Fruit fly (Drosophila melanogaster) whole organism, adult: Measurements from ENCODE around the gene sage.

Experiments
- CG11617 ChIP-seq: fragments of 200-800 bp; sonication (Bioruptor generic); optimal IDR thresholded peaks from 2 replicates; lab custom pipeline; 2017; ENCODE audit warnings: mild to moderate bottlenecking, missing biosample characterization, missing genetic modification reagents, missing genetic modification characterization
- CG12768 ChIP-seq: fragments of 200-800 bp; sonication (Bioruptor generic); optimal IDR thresholded peaks from 2 replicates; lab custom pipeline; 2017; ENCODE audit warnings: missing biosample characterization, missing genetic modification characterization, mild to moderate bottlenecking, moderate library complexity, missing genetic modification reagents
- CG14711 ChIP-seq: fragments of 200-800 bp; sonication (Bioruptor generic); optimal IDR thresholded peaks from 2 replicates; lab custom pipeline; 2018; ENCODE audit warnings: missing biosample characterization, mild to moderate bottlenecking, missing genetic modification characterization, moderate library complexity
- CG1620 ChIP-seq: fragments of 200-800 bp; sonication (Bioruptor generic); optimal IDR thresholded peaks from 2 replicates; lab custom pipeline; 2016; ENCODE audit warnings: missing biosample characterization, missing genetic modification characterization
- CG33017 ChIP-seq: fragments of 200-800 bp; sonication (Bioruptor generic); optimal IDR thresholded peaks from 2 replicates; lab custom pipeline; 2018; ENCODE audit warnings: missing biosample characterization, mild to moderate bottlenecking, missing genetic modification characterization, moderate library complexity
- CG5204 ChIP-seq: fragments of 200-800 bp; sonication (Bioruptor generic); optimal IDR thresholded peaks from 2 replicates; lab custom pipeline; 2016; ENCODE audit warnings: missing biosample characterization, missing genetic modification characterization
- CG7045 ChIP-seq: fragments of 200-800 bp; sonication (Bioruptor generic); optimal IDR thresholded peaks from 2 replicates; lab custom pipeline; 2017; ENCODE audit warnings: missing biosample characterization, mild to moderate bottlenecking, missing genetic modification characterization
- CG7101 ChIP-seq: fragments of 200-800 bp; sonication (Bioruptor generic); optimal IDR thresholded peaks from 2 replicates; lab custom pipeline; 2018; ENCODE audit warnings: missing biosample characterization, mild to moderate bottlenecking, missing genetic modification characterization, moderate library complexity
- Clk ChIP-seq: fragments of 200-800 bp; sonication (Bioruptor generic); optimal IDR thresholded peaks from 2 replicates; lab custom pipeline; 2017; ENCODE audit warnings: missing biosample characterization, missing genetic modification characterization
- Crg-1 ChIP-seq: fragments of 200-800 bp; sonication (Bioruptor generic); optimal IDR thresholded peaks from 2 replicates; lab custom pipeline; 2016; ENCODE audit warnings: missing biosample characterization, missing genetic modification characterization
- Hr96 ChIP-seq: fragments of 200-800 bp; sonication (Bioruptor generic); optimal IDR thresholded peaks from 2 replicates; lab custom pipeline; 2016; ENCODE audit warnings: missing biosample characterization, missing genetic modification characterization
- Mnt ChIP-seq: fragments of 200-800 bp; sonication (Bioruptor generic); optimal IDR thresholded peaks from 2 replicates; lab custom pipeline; 2016; ENCODE audit warnings: missing biosample characterization, mild to moderate bottlenecking, missing genetic modification characterization
- bab1 ChIP-seq: fragments of 200-800 bp; sonication (Bioruptor generic); optimal IDR thresholded peaks from 3 replicates; lab custom pipeline; 2019; ENCODE audit warnings: missing biosample characterization, mild to moderate bottlenecking, missing genetic modification characterization, moderate library complexity
- cic ChIP-seq: fragments of 200-800 bp; sonication (Bioruptor generic); optimal IDR thresholded peaks from 2 replicates; lab custom pipeline; 2017; ENCODE audit warnings: missing biosample characterization, mild to moderate bottlenecking, missing genetic modification characterization, moderate library complexity
- cnc ChIP-seq, 2 experiments: fragments of >200 bp; optimal IDR thresholded peaks; 2 replicates each; lab custom pipeline; 2017
- kay ChIP-seq: fragments of 200-800 bp; sonication (Bioruptor generic); peaks from one replicate; lab custom pipeline; 2016; ENCODE audit warnings: missing biosample characterization, missing genetic modification characterization, borderline replicate concordance
- ovo ChIP-seq: fragments of 200-800 bp; sonication (Bioruptor generic); optimal IDR thresholded peaks from 2 replicates; lab custom pipeline; 2016; ENCODE audit warnings: missing biosample characterization, missing genetic modification characterization
- pad ChIP-seq: fragments of 200-800 bp; sonication (Bioruptor generic); optimal IDR thresholded peaks from 3 replicates; lab custom pipeline; 2017; ENCODE audit warnings: missing biosample characterization, missing genetic modification characterization, mild to moderate bottlenecking, moderate library complexity, missing genetic modification reagents
- tj ChIP-seq: fragments of 200-800 bp; sonication (Bioruptor generic); optimal IDR thresholded peaks from 3 replicates; lab custom pipeline; 2017; ENCODE audit warnings: missing biosample characterization, mild to moderate bottlenecking, missing genetic modification characterization, moderate library complexity
- toe ChIP-seq: fragments of 200-800 bp; sonication (Bioruptor generic); optimal IDR thresholded peaks from 2 replicates; lab custom pipeline; 2016; ENCODE audit warnings: missing biosample characterization, missing genetic modification characterization

The sage gene

dm6 chr3R:9214235-9214634, 49.7 kb downstream of the sage start:
- TF ChIP-seq CG7101 (tag; lab: Kevin White, UChicago) (no peak), Mnt (no peak), ovo (GFP tag; lab: Kevin White, UChicago) (no peak), tj (no peak), CG5204 (GFP tag; lab: Kevin White, UChicago) (no peak), CG1620 (GFP tag; lab: Kevin White, UChicago) (no peak), cnc (optimal IDR thresholded peaks at IDR 0.05; lab: Kevin White, UChicago) (no peak), Clk (GFP tag; lab: Kevin White, UChicago) (no peak), bab1 (no peak), pad (GFP tag; lab: Kevin White, UChicago) (no peak), Crg-1 (GFP tag; lab: Kevin White, UChicago) (no peak), cic (GFP tag; lab: Kevin White, UChicago) (no peak), CG11617 (no peak), CG7045 (GFP tag; lab: Kevin White, UChicago) (no peak), kay (no peak), toe (GFP tag; lab: Kevin White, UChicago) (no peak)

dm6 chr3R:9213029-9213428, 50.9 kb downstream of the sage start:
- TF ChIP-seq kay (no peak), CG7045 (GFP tag; lab: Kevin White, UChicago) (no peak), cnc (optimal IDR thresholded peaks at IDR 0.05; lab: Kevin White, UChicago) (no peak), CG1620 (GFP tag; lab: Kevin White, UChicago) (no peak), ovo (GFP tag; lab: Kevin White, UChicago) (no peak), CG5204 (GFP tag; lab: Kevin White, UChicago) (no peak), CG14711 (tag; lab: Kevin White, UChicago) (no peak), toe (GFP tag; lab: Kevin White, UChicago) (no peak), Crg-1 (GFP tag; lab: Kevin White, UChicago) (no peak), Clk (GFP tag; lab: Kevin White, UChicago) (no peak), Hr96 (GFP tag; lab: Kevin White, UChicago) (no peak), tj (no peak), CG7101 (tag; lab: Kevin White, UChicago) (no peak), CG11617 (no peak), bab1 (no peak), cic (GFP tag; lab: Kevin White, UChicago) (no peak), CG12768 (no peak), Mnt (no peak), CG33017 (tag; lab: Kevin White, UChicago) (no peak)
